Worm (Caenorhabditis elegans) whole organism, late embryonic: ENCODE measurements around the gene nhr-120.

ENCODE experiments used
- ama-1 ChIP-seq: fragments of 150-350 bp; optimal IDR thresholded peaks from 2 replicates; lab custom pipeline; 2014
- ceh-9 ChIP-seq: sonication (generic microtip); optimal IDR thresholded peaks from 2 replicates; lab custom pipeline; 2016; ENCODE audit warnings: mild to moderate bottlenecking, missing genetic modification characterization, inconsistent platforms, missing compliant biosample characterization
- pag-3 ChIP-seq: sonication (generic microtip); optimal IDR thresholded peaks from 2 replicates; lab custom pipeline; 2016; ENCODE audit warnings: missing compliant biosample characterization, missing genetic modification characterization, borderline replicate concordance
- pha-2 ChIP-seq: sonication (generic microtip); optimal IDR thresholded peaks from 2 replicates; lab custom pipeline; 2017; ENCODE audit warnings: mild to moderate bottlenecking, missing genetic modification characterization, missing compliant biosample characterization
- unc-42 ChIP-seq: sonication (generic microtip); optimal IDR thresholded peaks from 2 replicates; lab custom pipeline; 2016; ENCODE audit warnings: missing genotype, missing genetic modification characterization, missing compliant biosample characterization

- TF ChIP-seq pha-2 (tag; lab: Kevin White, UChicago) (no peak), unc-42 (tag; lab: Kevin White, UChicago) (no peak), ama-1 (lab: Kevin White, UChicago) (no peak), pag-3 (tag; lab: Kevin White, UChicago) (no peak), ceh-9 (tag; lab: Kevin White, UChicago) (no peak)
These were observed 21.8 kb upstream of the nhr-120 start for ce11 chrX:6662267-6662666.
